Fruit fly (Drosophila melanogaster) whole organism, adult: Measurements from ENCODE around the gene RanBP3.

Experiments
- CG11617 ChIP-seq: fragments of 200-800 bp; sonication (Bioruptor generic); optimal IDR thresholded peaks from 2 replicates; lab custom pipeline; 2017; ENCODE audit warnings: mild to moderate bottlenecking, missing biosample characterization, missing genetic modification reagents, missing genetic modification characterization
- CG14711 ChIP-seq: fragments of 200-800 bp; sonication (Bioruptor generic); optimal IDR thresholded peaks from 2 replicates; lab custom pipeline; 2018; ENCODE audit warnings: missing biosample characterization, mild to moderate bottlenecking, missing genetic modification characterization, moderate library complexity
- CG5204 ChIP-seq: fragments of 200-800 bp; sonication (Bioruptor generic); optimal IDR thresholded peaks from 2 replicates; lab custom pipeline; 2016; ENCODE audit warnings: missing biosample characterization, missing genetic modification characterization
- CG7101 ChIP-seq: fragments of 200-800 bp; sonication (Bioruptor generic); optimal IDR thresholded peaks from 2 replicates; lab custom pipeline; 2018; ENCODE audit warnings: missing biosample characterization, mild to moderate bottlenecking, missing genetic modification characterization, moderate library complexity
- Clk ChIP-seq: fragments of 200-800 bp; sonication (Bioruptor generic); optimal IDR thresholded peaks from 2 replicates; lab custom pipeline; 2017; ENCODE audit warnings: missing biosample characterization, missing genetic modification characterization
- Crg-1 ChIP-seq: fragments of 200-800 bp; sonication (Bioruptor generic); optimal IDR thresholded peaks from 2 replicates; lab custom pipeline; 2016; ENCODE audit warnings: missing biosample characterization, missing genetic modification characterization
- Hr96 ChIP-seq: fragments of 200-800 bp; sonication (Bioruptor generic); optimal IDR thresholded peaks from 2 replicates; lab custom pipeline; 2016; ENCODE audit warnings: missing biosample characterization, missing genetic modification characterization
- bab1 ChIP-seq: fragments of 200-800 bp; sonication (Bioruptor generic); optimal IDR thresholded peaks from 3 replicates; lab custom pipeline; 2019; ENCODE audit warnings: missing biosample characterization, mild to moderate bottlenecking, missing genetic modification characterization, moderate library complexity
- cic ChIP-seq: fragments of 200-800 bp; sonication (Bioruptor generic); optimal IDR thresholded peaks from 2 replicates; lab custom pipeline; 2017; ENCODE audit warnings: missing biosample characterization, mild to moderate bottlenecking, missing genetic modification characterization, moderate library complexity
- cnc ChIP-seq, 2 experiments: fragments of >200 bp; optimal IDR thresholded peaks; 2 replicates each; lab custom pipeline; 2017
- ovo ChIP-seq: fragments of 200-800 bp; sonication (Bioruptor generic); optimal IDR thresholded peaks from 2 replicates; lab custom pipeline; 2016; ENCODE audit warnings: missing biosample characterization, missing genetic modification characterization
- tj ChIP-seq: fragments of 200-800 bp; sonication (Bioruptor generic); optimal IDR thresholded peaks from 3 replicates; lab custom pipeline; 2017; ENCODE audit warnings: missing biosample characterization, mild to moderate bottlenecking, missing genetic modification characterization, moderate library complexity
- toe ChIP-seq: fragments of 200-800 bp; sonication (Bioruptor generic); optimal IDR thresholded peaks from 2 replicates; lab custom pipeline; 2016; ENCODE audit warnings: missing biosample characterization, missing genetic modification characterization

DNA sequence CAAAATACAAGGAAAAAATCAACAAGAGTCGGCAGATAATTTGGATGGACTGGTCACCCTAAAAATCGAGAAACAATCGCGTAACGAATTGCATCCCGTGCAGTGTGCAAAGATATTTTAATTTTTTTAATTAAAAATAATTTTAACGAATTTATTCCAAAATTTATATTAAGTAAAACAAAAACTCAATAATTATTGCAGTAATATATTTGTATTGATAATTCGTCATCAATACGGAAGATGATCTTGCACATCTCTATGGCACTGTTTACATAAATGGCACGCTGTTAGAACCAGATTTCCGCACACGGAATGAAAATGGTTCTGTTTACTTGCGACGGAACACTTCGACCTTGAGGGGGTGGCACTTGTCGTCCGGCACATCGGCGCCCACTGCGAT, 20.2 kb upstream of the RanBP3 start, which contains the start of gene tst:
- no peak for TF ChIP-seq cic
- no peak for TF ChIP-seq Hr96 (GFP tag; lab: Kevin White, UChicago)
- TF ChIP-seq CG5204 (GFP tag; lab: Kevin White, UChicago): no peak
- TF ChIP-seq Clk: peak; percentile 60
- peak; percentile 93 for TF ChIP-seq CG7101 (tag; lab: Kevin White, UChicago)
- TF ChIP-seq CG14711: peak; percentile 89
- TF ChIP-seq bab1 (GFP tag; lab: Kevin White, UChicago): peak; percentile 94
- TF ChIP-seq ovo (GFP tag; lab: Kevin White, UChicago): no peak
- no peak for TF ChIP-seq toe (GFP tag; lab: Kevin White, UChicago)
- no peak for TF ChIP-seq cnc (optimal IDR thresholded peaks at IDR 0.05; lab: Kevin White, UChicago)
- peak; percentile 88 for TF ChIP-seq CG11617
- TF ChIP-seq tj (GFP tag; lab: Kevin White, UChicago): peak; percentile 72
- peak; percentile 69 for TF ChIP-seq Crg-1 (GFP tag; lab: Kevin White, UChicago)
